Worm (Caenorhabditis elegans): ENCODE measurements around the gene T05G5.4.
A peak's percentile ranks its signal among the peaks of the same experiment; 100 is the strongest.

Gene T05G5.4

DNA sequence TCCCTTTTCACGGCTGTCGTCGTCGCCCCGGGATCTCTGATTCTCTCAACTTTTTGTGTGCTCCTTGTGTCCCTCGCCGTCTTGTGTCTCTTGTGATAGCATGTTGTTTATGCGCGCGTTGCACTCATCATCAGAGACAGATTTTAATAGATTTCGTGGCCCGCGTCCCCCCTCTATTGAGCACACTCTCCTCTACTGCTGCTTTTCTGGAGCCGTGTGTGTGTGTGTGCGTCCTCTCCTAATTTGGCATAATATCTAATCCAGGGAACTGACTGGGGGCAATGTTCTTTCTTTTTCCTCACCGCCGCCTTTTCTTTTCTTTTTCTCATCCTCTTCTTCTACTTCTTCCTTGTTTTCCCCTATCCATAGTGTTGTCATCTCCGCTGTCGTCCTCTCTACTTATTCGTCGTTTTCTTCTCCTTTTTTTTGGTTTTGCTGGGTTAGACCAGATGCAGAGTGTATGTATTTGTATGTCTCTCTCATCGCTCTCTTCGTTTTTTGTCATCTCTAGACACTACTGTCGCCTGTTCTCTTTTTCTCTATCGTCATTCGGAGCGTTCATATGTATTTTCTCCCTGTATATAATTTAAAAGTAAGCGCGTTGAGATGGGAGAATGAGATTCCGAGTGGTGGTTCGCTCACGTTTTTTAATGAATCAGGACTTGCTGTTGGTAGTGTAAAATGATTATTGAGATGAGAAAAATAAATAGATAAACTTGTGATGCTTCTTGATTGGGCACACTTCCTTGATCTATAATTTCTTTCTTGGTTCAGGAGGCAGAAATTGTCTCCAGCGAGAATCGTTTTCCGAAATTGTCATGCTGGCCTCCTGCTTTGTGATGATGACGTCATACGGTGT, 44.8 kb upstream of the T05G5.4 start (continued):
- TF ChIP-seq T26A8.4 (GFP tag; IDR thresholded peaks at IDR 0.05) (no peak), nhr-237 (tag; optimal IDR thresholded peaks at IDR 0.05) (no peak), zag-1 (tag; optimal IDR thresholded peaks at IDR 0.05) (no peak), snpc-1.2 (GFP tag; IDR thresholded peaks at IDR 0.05) (no peak), ZK337.2 (GFP tag; IDR thresholded peaks at IDR 0.05) (no peak), mxl-3 (GFP tag; optimal IDR thresholded peaks at IDR 0.05) (peak; percentile 41), ceh-62 (tag; optimal IDR thresholded peaks at IDR 0.05) (no peak), madf-5 (GFP tag; IDR thresholded peaks at IDR 0.05) (no peak), nhr-10 (tag; optimal IDR thresholded peaks at IDR 0.05) (no peak), fkh-10 (GFP tag; optimal IDR thresholded peaks at IDR 0.05) (peak; percentile 16), nhr-76 (tag; optimal IDR thresholded peaks at IDR 0.05) (no peak), egl-43 (GFP tag; IDR thresholded peaks at IDR 0.05) (0 out of 2 replicates have a peak, but pooled peaks have one; percentile 14), hlh-11 (tag; optimal IDR thresholded peaks at IDR 0.05) (peak; percentile 39), dpl-1 (GFP tag; optimal IDR thresholded peaks at IDR 0.05) (no peak)

DNA sequence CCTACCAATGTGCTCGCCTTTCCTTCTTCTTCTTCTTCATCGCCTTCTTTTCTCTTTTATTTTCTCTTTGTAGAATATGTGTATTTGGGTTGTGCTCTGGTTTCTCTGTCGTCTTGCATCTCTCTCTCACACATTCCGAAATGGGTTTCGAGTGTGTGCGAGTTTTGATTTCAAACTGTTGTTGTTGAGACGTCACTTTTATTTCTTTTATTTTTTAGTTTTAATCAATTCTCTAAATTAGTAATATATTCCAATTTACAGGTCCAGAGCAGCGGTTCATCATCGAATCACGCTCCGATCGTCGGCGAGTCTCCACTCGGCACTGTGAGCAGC, 44.2 kb upstream of the T05G5.4 start:
- TF ChIP-seq unc-62 (GFP tag; optimal IDR thresholded peaks at IDR 0.05 in 1 of 2) = peak in 1 of 2 experiments; percentile 62
- no peak for TF ChIP-seq unc-62 (tag; optimal IDR thresholded peaks at IDR 0.05)
- TF ChIP-seq mes-2 (tag; optimal IDR thresholded peaks at IDR 0.05; ENCODE audit: poor library complexity, severe bottlenecking) = peak; percentile 34
- TF ChIP-seq hlh-30 (tag; optimal IDR thresholded peaks at IDR 0.05; ENCODE audit: insufficient read depth) = peak; percentile 14
- TF ChIP-seq Y75B8A.6 (GFP tag; IDR thresholded peaks at IDR 0.05) = no peak

DNA sequence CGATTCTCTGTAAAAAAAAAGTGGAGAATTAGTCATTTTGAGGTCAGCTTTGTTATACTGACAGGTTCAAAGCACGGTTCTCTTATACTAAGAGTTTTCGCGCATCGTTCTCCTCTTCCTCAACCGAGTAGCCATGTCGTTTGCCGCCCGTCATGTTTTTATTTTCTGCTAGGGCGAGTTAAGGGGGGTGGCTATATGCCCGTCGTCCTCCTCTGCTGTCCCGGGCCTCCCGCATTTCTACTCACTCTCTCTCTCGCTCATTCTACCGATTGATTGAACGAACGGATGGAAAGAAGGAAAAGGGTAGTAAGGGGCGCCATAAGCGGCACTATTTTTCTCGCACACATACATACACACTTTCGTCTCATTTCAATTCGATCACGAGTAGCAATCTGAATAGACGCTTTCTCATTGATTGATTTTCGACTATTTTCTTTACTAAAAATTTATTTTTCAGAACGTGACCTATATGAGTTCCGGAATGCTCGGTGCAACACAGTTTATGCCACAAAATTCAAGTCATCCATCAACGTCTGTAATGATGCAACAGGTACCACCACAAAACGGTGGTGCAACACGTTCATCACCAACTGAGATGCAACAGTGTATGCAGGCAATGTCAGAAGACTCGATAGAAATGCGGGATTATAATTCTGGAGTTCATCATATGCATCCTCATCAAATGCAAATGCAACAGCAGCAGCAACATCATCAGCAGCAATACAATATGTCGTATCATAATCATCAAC, 43.4 kb upstream of the T05G5.4 start:
- no peak for TF ChIP-seq zip-11 (GFP tag; IDR thresholded peaks at IDR 0.05)
- no peak for TF ChIP-seq dmd-9 (GFP tag; IDR thresholded peaks at IDR 0.05)
- peak in 1 of 2 experiments; percentile 75 for TF ChIP-seq unc-62 (GFP tag; optimal IDR thresholded peaks at IDR 0.05 in 1 of 2)
- no peak for TF ChIP-seq unc-62 (tag; optimal IDR thresholded peaks at IDR 0.05)
- TF ChIP-seq aly-2 (tag; optimal IDR thresholded peaks at IDR 0.05) = no peak
- TF ChIP-seq mes-2 (tag; optimal IDR thresholded peaks at IDR 0.05; ENCODE audit: poor library complexity, severe bottlenecking) = no peak
- no peak for TF ChIP-seq sdz-12 (GFP tag; optimal IDR thresholded peaks at IDR 0.05)
- TF ChIP-seq aha-1 (tag) = peak; percentile 75

DNA sequence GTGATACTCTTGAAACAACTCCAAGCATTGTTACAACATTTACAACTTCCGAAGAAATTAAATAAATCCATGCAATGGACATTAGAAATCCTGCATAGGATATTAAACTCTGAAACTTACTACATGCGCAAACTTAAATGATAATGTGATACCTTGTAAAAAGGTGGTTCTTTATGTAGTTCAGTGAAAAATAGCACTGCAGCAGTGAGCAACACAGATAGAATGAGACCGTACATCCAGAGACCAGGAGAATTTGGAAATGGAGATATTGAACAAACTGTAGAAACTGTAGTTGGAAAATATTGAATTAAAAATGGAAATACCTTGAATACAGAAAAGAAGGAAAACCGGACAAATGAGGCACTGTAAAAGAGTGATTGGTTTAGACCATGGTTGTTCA, 37.6 kb upstream of the T05G5.4 start:
- TF ChIP-seq spr-3 (GFP tag; optimal IDR thresholded peaks at IDR 0.05) (no peak), aha-1 (tag) (peak; percentile 93)

DNA sequence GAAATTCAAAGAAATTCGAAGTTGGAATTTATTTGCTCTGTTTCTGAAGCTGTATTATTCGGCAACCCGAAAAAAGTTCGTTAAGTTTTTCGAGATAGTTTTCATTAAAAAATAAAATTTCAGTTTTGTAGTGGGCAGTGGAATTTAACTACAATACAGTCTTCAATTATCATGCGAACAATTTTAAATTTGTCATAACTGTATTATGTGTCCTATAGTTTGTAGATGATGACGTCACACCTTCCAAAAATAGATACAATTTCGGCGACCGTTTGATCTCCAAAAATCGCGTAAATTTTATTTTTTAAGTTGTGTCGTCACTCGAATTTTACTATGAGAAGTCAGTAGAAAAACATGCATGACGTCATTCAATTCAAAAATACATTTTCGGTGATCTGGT, 35.6 kb upstream of the T05G5.4 start:
- TF ChIP-seq nhr-28 (tag; optimal IDR thresholded peaks at IDR 0.05) (peak; percentile 51), aha-1 (tag) (peak; percentile 84), lir-3 (tag; optimal IDR thresholded peaks at IDR 0.05) (no peak)

DNA sequence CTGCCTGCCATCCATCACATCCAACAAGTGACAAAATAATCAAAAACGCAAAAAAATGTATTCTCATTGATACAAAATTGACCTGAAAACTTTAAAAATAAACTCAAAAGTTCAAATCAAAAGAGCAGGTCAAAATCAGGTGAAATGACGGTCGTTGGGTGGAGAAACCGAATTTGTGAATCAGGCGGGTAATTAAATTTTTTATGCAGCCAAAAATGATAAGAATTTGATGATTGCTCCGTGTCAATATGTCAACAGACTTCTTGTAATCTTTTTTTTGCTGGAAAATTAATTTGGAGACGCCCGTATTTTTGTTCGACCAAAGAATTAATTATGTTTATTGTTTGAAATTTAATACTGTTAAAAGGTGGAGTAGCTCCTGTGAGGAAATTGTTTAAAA, 34.9 kb upstream of the T05G5.4 start, which contains the start of gene ncx-6:
Gene ncx-6 (minus strand): TSS at position 88 of the 400 bp plus-strand sequence.
- TF ChIP-seq dmd-6 (GFP tag; IDR thresholded peaks at IDR 0.05) (peak; percentile 61), hlh-11 (tag; optimal IDR thresholded peaks at IDR 0.05) (peak; percentile 2), hlh-30 (tag; optimal IDR thresholded peaks at IDR 0.05; ENCODE audit: insufficient read depth) (peak; percentile 40), php-3 (GFP tag; IDR thresholded peaks at IDR 0.05) (peak; percentile 73), lin-1 (GFP tag; IDR thresholded peaks at IDR 0.05) (no peak), daf-16 (GFP tag; optimal IDR thresholded peaks at IDR 0.05) (no peak), daf-16 (tag; optimal IDR thresholded peaks at IDR 0.05) (peak; percentile 83), nhr-77 (tag; optimal IDR thresholded peaks at IDR 0.05) (peak; percentile 60), nhr-11 (tag; optimal IDR thresholded peaks at IDR 0.05) (no peak), F44E2.7 (GFP tag; IDR thresholded peaks at IDR 0.05) (no peak), fos-1 (tag; optimal IDR thresholded peaks at IDR 0.05) (no peak), dve-1 (tag; optimal IDR thresholded peaks at IDR 0.05; ENCODE audit: insufficient read depth) (peak; percentile 63)
